Worm (Caenorhabditis elegans) whole organism, L3 larva: ENCODE results near the gene hmg-1.2.

Experiments
- fkh-10 ChIP-seq: sonication (generic microtip); optimal IDR thresholded peaks from 2 replicates; lab custom pipeline; 2017; ENCODE audit warnings: missing biosample characterization, missing genetic modification reagents, missing genetic modification characterization
- lin-39 ChIP-seq: fragments of 150-350 bp; optimal IDR thresholded peaks from 2 replicates; lab custom pipeline; 2018; ENCODE audit warnings: missing biosample characterization, missing genetic modification reagents, missing genetic modification characterization
- nhr-28 ChIP-seq: fragments of 150-350 bp; optimal IDR thresholded peaks from 2 replicates; lab custom pipeline; 2014; ENCODE audit warnings: missing biosample characterization, missing genetic modification characterization

DNA sequence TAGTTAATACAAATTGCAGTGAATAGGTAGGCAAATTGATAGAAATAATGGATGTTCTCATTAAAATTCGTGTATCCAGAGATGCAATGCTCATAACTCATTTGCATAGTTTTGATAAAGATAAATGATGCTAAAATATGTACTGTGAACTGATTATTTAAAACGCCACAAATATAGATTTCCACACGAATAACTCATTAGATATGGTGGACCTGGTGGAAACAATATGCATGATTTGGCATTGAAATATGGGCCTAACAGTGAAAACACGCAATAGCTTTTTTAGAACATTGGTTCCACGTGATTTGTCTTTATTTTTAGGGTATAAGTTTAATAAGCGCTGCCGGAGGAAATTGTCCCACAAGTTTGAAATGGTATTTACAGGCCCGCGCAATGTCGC is 9.9 kb upstream of the hmg-1.2 start, which contains the start of gene srg-3:
- TF ChIP-seq fkh-10 (GFP tag; lab: Kevin White, UChicago) (no peak), lin-39 (tag; lab: Kevin White, UChicago) (no peak), nhr-28 (tag; lab: Kevin White, UChicago) (no peak)
